Worm (Caenorhabditis elegans) whole organism, L4 larva: ENCODE measurements around the gene sup-35.

Experiments used
- dve-1 ChIP-seq: sonication (generic microtip); optimal IDR thresholded peaks from 2 replicates; lab custom pipeline; 2017; ENCODE audit warnings: antibody characterized with exemption, mild to moderate bottlenecking, missing genetic modification characterization, missing compliant biosample characterization; ENCODE audit not compliant: insufficient read depth
- mdl-1 ChIP-seq, 2 experiments: fragments of 150-350 bp in 1 of 2; sonication (generic microtip) in 1 of 2; optimal IDR thresholded peaks; 2 replicates each; lab custom pipeline; 2014 to 2017; ENCODE audit warnings: missing biosample characterization in 2 of 2, missing genetic modification characterization in 2 of 2
- php-3 ChIP-seq: fragments of 200-800 bp; sonication (Bioruptor generic); IDR thresholded peaks from 2 replicates; pipeline ENCODE4 v1.3.6; 2022; ENCODE audit warnings: missing genetic modification reagents, missing genetic modification characterization, missing compliant biosample characterization

ce11 chrIII:11076743-11077142, 42.3 kb downstream of the sup-35 start:
- no peak for TF ChIP-seq mdl-1 (tag; optimal IDR thresholded peaks at IDR 0.05; lab: Kevin White, UChicago)
- TF ChIP-seq php-3 (GFP tag; lab: Robert Waterston, UW) = no peak
- TF ChIP-seq dve-1 = no peak
